Fruit fly (Drosophila melanogaster): Measurements from ENCODE around the gene Rh7.

Gene Rh7

DNA sequence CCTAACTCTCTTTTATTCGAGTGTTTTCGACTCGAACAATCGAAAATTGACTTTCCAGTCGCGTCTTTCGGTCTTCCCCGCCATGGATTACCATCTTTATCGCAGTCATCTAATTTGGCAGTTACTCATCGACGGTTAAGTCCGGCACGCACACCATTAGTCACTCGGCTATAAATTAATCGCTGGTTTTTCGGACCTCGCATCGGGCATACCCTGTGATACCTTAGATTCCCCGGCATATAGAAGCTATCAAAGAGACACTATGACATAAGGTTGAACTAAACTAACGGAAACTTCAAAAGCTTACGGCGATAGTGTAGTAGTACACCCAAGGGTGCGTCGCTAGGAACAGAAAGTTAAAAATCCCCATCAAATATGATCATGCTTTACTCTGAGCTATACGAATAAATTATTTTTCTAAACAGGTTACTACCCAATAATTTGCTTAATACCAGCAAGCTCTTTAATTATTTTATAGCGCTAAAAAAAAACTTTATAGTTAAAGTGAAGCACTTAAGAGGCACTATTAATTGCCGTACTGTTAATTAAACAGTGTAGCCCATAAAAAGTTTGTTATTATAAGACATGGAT lies 3.7 kb upstream of the Rh7 start:
- TF ChIP-seq sage (GFP tag; optimal IDR thresholded peaks at IDR 0.05) (no peak), Rel (GFP tag; optimal IDR thresholded peaks at IDR 0.05) (no peak), Rel (tag; optimal IDR thresholded peaks at IDR 0.05) (peak; percentile 30), Mio (GFP tag; optimal IDR thresholded peaks at IDR 0.05) (no peak)

DNA sequence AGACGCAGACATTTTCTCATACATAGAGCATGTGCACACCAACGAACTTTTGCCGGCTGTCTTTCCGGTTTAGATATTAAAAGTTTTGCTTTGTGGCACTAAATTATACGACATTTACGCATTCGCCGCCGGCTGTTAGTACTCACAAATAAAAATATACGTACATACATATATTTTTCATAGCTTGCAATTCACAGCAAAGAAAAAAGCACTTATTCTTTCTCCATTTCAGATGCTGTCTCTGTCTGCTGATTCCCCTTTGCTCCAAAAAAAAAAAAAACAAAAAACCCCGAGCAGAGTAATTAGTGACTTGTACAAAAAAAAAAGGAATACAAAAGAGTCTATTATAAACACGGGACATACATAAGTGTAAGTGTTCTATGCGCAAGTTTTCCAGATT lies 2.0 kb upstream of the Rh7 start, which contains the start of gene CAH2:
Gene CAH2 (plus strand): TSS at position 301 of the 400 bp plus-strand sequence.
- TF ChIP-seq lola (GFP tag; optimal IDR thresholded peaks at IDR 0.05) = no peak
- TF ChIP-seq dmrt93B (GFP tag; optimal IDR thresholded peaks at IDR 0.05) = no peak
- TF ChIP-seq dl (GFP tag; optimal IDR thresholded peaks at IDR 0.05; ENCODE audit: insufficient read depth in 1 of 2, partially characterized antibody in 2 of 2) = no peak
- TF ChIP-seq sv (GFP tag; optimal IDR thresholded peaks at IDR 0.05) = no peak
- TF ChIP-seq fru (GFP tag; optimal IDR thresholded peaks at IDR 0.05) = no peak
- no peak for TF ChIP-seq ey (GFP tag; optimal IDR thresholded peaks at IDR 0.05)
- TF ChIP-seq Mio (GFP tag; optimal IDR thresholded peaks at IDR 0.05) = no peak

DNA sequence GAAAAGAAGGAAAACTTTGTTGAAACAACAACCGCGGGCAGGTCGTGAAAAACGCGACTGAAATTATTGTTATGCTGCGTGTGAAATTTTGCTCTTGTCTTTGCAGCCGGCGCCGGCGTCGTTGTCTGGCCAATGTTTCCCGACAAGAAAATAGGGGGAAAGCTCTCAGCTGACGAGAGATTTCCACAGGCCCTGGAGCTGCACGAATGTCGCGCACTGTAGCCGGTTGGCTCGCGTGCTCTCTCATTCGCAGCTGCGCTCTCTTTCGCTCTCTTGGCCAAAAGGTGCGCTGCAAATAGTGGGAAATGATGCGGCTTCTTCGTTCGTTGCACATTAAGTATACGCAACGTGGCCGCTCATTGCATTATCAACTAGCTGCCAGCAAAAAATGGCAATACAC lies 11.6 kb downstream of the Rh7 start, which contains the start of gene CG9760:
Gene CG9760 (minus strand): TSS at position 43 of the 400 bp plus-strand sequence.
- TF ChIP-seq br (GFP tag; optimal IDR thresholded peaks at IDR 0.05) (no peak), Myc (optimal IDR thresholded peaks at IDR 0.05) (no peak), jim (GFP tag; optimal IDR thresholded peaks at IDR 0.05) (no peak)

DNA sequence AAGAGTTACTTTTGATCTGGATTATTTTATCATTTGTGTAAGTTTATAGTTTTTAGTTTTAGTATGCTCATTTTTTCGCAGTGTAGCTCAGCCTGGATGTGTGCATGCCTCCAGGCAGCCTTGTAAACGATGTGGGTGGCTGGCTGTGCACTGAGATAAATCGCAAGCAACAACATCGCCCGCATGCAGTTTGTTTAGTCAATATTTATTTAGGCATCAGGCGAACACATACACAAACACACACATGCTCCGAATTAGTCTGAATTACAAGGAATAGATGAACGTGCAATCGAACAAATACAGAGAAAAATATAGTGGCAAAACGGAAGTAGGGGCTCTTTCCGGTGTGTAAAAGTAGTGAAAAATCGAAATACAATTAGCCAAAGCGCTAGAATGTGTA lies 12.2 kb downstream of the Rh7 start:
- no peak for TF ChIP-seq psq (GFP tag; optimal IDR thresholded peaks at IDR 0.05)
- no peak for TF ChIP-seq N (GFP tag; optimal IDR thresholded peaks at IDR 0.05)
- TF ChIP-seq brk (GFP tag; optimal IDR thresholded peaks at IDR 0.05) = no peak
- no peak for TF ChIP-seq usp (GFP tag; optimal IDR thresholded peaks at IDR 0.05)
- TF ChIP-seq foxo (GFP tag; optimal IDR thresholded peaks at IDR 0.05) = no peak
- TF ChIP-seq tai (GFP tag; optimal IDR thresholded peaks at IDR 0.05) = no peak
- TF ChIP-seq Sp1 (GFP tag; optimal IDR thresholded peaks at IDR 0.05) = no peak
- no peak for TF ChIP-seq jim (GFP tag; optimal IDR thresholded peaks at IDR 0.05)
- no peak for TF ChIP-seq pan (optimal IDR thresholded peaks at IDR 0.05)
- TF ChIP-seq dl (GFP tag; optimal IDR thresholded peaks at IDR 0.05; ENCODE audit: insufficient read depth in 1 of 2, partially characterized antibody in 2 of 2) = no peak

DNA sequence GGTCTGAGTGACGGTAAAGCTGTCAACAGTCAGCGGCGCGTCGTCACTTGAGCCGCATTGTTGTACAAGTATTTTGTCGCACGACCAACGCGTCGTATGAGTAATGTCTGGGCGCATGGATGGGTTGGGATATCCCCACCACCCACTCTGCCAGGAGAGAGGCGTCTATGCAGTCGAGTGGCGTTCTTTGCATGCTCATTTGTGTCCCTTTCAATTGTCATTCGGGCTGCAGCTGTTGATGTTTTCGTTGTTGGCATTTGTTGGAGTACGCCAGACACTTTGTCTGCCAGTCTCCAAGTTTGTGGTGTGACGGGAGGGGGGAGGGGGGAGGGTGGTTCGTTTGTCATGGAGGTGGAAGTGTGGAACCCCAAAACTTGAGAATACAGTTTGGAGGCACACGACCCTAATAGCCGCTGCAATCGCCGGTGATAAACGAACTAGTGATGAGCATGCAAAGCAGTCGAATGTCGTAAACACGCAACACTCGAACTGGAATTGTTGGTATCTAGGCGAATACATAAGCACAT lies 13.1 kb downstream of the Rh7 start:
- TF ChIP-seq CG32264 (GFP tag; optimal IDR thresholded peaks at IDR 0.05) (no peak), Abd-B (GFP tag; optimal IDR thresholded peaks at IDR 0.05) (no peak), OdsH (GFP tag; optimal IDR thresholded peaks at IDR 0.05) (no peak), GATAd (GFP tag; optimal IDR thresholded peaks at IDR 0.05) (no peak), tai (GFP tag; optimal IDR thresholded peaks at IDR 0.05) (no peak), br (GFP tag; optimal IDR thresholded peaks at IDR 0.05) (no peak), sage (GFP tag; optimal IDR thresholded peaks at IDR 0.05) (no peak), brk (GFP tag; optimal IDR thresholded peaks at IDR 0.05) (no peak), woc (GFP tag; optimal IDR thresholded peaks at IDR 0.05) (no peak), sv (GFP tag; optimal IDR thresholded peaks at IDR 0.05) (no peak), N (GFP tag; optimal IDR thresholded peaks at IDR 0.05) (no peak), HLH106 (tag; optimal IDR thresholded peaks at IDR 0.05) (no peak), Dfd (GFP tag; optimal IDR thresholded peaks at IDR 0.05) (no peak), lola (GFP tag; optimal IDR thresholded peaks at IDR 0.05) (no peak), psq (GFP tag; optimal IDR thresholded peaks at IDR 0.05) (no peak), usp (GFP tag; optimal IDR thresholded peaks at IDR 0.05) (no peak), rgr (GFP tag; optimal IDR thresholded peaks at IDR 0.05) (no peak), ey (GFP tag; optimal IDR thresholded peaks at IDR 0.05) (no peak), Mio (GFP tag; optimal IDR thresholded peaks at IDR 0.05) (no peak)

DNA sequence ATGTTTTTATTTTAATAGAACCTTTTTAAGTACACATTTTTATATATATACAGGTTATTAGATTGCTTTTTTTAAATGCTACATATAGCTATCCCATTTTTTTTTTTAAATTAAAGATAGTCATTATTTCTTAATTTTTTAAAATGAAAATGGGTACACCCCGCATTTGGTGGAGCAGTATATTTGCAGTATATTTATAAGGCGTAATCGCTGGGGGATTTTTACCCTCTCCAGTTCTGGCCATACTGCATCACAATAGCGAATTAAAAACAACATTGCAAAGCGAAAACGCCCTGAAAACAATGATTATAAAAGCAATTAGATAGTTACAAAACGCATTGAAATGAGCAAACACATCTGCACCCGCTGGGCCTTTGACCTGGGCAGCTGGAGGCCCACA lies 26.3 kb downstream of the Rh7 start, which contains the start of gene CG32099:
Gene CG32099 (plus strand): TSS at position 250 of the 400 bp plus-strand sequence.
- TF ChIP-seq br (GFP tag; optimal IDR thresholded peaks at IDR 0.05) = no peak
- no peak for TF ChIP-seq Rel (GFP tag; optimal IDR thresholded peaks at IDR 0.05)
- TF ChIP-seq Rel (tag; optimal IDR thresholded peaks at IDR 0.05) = peak; percentile 82
- no peak for TF ChIP-seq dsf (GFP tag; optimal IDR thresholded peaks at IDR 0.05; ENCODE audit: borderline replicate concordance)
- TF ChIP-seq usp (GFP tag; optimal IDR thresholded peaks at IDR 0.05) = no peak
- no peak for TF ChIP-seq sage (GFP tag; optimal IDR thresholded peaks at IDR 0.05)
- TF ChIP-seq rgr (GFP tag; optimal IDR thresholded peaks at IDR 0.05) = no peak
